Worm (Caenorhabditis elegans): ENCODE results near the gene F09F9.1.

- TF ChIP-seq dao-5 (tag; optimal IDR thresholded peaks at IDR 0.05) (no peak), him-1 (tag; optimal IDR thresholded peaks at IDR 0.05) (no peak)
Measured at ce11 chrX:4111416-4111815, 3.7 kb upstream of the F09F9.1 start, which contains the start of gene F09F9.2.
